Fruit fly (Drosophila melanogaster) whole organism, embryonic: ENCODE results near the gene CG31467.

Experiments used
- Bgb ChIP-seq: fragments of 200-800 bp; sonication (Bioruptor generic); IDR thresholded peaks from 2 replicates; pipeline ENCODE4 v1.3.6; 2022; ENCODE audit warnings: missing biosample characterization, missing genetic modification characterization; ENCODE audit not compliant: partially characterized antibody
- Blimp-1 ChIP-seq: fragments of 200-800 bp; sonication (Bioruptor generic); optimal IDR thresholded peaks from 3 replicates; lab custom pipeline; 2018; ENCODE audit warnings: missing biosample characterization, missing genetic modification characterization, mild to moderate bottlenecking, moderate library complexity, missing genetic modification reagents
- C15 ChIP-seq: fragments of 200-800 bp; sonication (Bioruptor generic); IDR thresholded peaks from 3 replicates; pipeline ENCODE4 v1.3.6; 2022; ENCODE audit warnings: missing biosample characterization, missing genetic modification characterization
- CG10267 ChIP-seq: fragments of 200-800 bp; sonication (Bioruptor generic); optimal IDR thresholded peaks from 2 replicates; lab custom pipeline; 2018; ENCODE audit warnings: missing biosample characterization, mild to moderate bottlenecking, missing genetic modification characterization, moderate library complexity
- CG11504 ChIP-seq: fragments of 200-800 bp; sonication (Bioruptor generic); optimal IDR thresholded peaks from 3 replicates; lab custom pipeline; 2019; ENCODE audit warnings: missing biosample characterization, mild to moderate bottlenecking, missing genetic modification characterization, moderate library complexity
- CG11695 ChIP-seq: fragments of 200-800 bp; sonication (Bioruptor generic); IDR thresholded peaks from 3 replicates; pipeline ENCODE4 v1.3.6; 2022; ENCODE audit warnings: missing biosample characterization, missing genetic modification characterization
- CG12071 ChIP-seq: fragments of 200-800 bp; sonication (Bioruptor generic); optimal IDR thresholded peaks from 3 replicates; lab custom pipeline; 2018; ENCODE audit warnings: missing biosample characterization, mild to moderate bottlenecking, missing genetic modification characterization
- CG12155 ChIP-seq: fragments of 200-800 bp; sonication (Bioruptor generic); optimal IDR thresholded peaks from 3 replicates; lab custom pipeline; 2016; ENCODE audit warnings: missing biosample characterization, missing genetic modification characterization
- CG12391 ChIP-seq: fragments of 200-800 bp; sonication (Bioruptor generic); optimal IDR thresholded peaks from 3 replicates; lab custom pipeline; 2018; ENCODE audit warnings: missing biosample characterization, mild to moderate bottlenecking, missing genetic modification characterization, moderate library complexity
- CG12659 ChIP-seq: fragments of 200-800 bp; sonication (Bioruptor generic); optimal IDR thresholded peaks from 3 replicates; lab custom pipeline; 2017; ENCODE audit warnings: mild to moderate bottlenecking, missing biosample characterization, missing genetic modification reagents, missing genetic modification characterization
- CG14710 ChIP-seq: fragments of 200-800 bp; sonication (Bioruptor generic); optimal IDR thresholded peaks from 3 replicates; lab custom pipeline; 2019; ENCODE audit warnings: missing biosample characterization, mild to moderate bottlenecking, missing genetic modification characterization, moderate library complexity
- CG15011 ChIP-seq: fragments of 200-800 bp; sonication (Bioruptor generic); optimal IDR thresholded peaks from 3 replicates; lab custom pipeline; 2018; ENCODE audit warnings: missing biosample characterization, mild to moderate bottlenecking, missing genetic modification characterization
- CG1529 ChIP-seq: fragments of 200-800 bp; sonication (Bioruptor generic); optimal IDR thresholded peaks from 3 replicates; lab custom pipeline; 2018; ENCODE audit warnings: missing biosample characterization, missing genetic modification characterization
- CG16779 ChIP-seq: fragments of 200-800 bp; sonication (Bioruptor generic); IDR thresholded peaks from 2 replicates; pipeline ENCODE4 v1.3.6; 2022; ENCODE audit warnings: missing biosample characterization, missing genetic modification characterization
- CG18476 ChIP-seq: fragments of 200-800 bp; sonication (Bioruptor generic); optimal IDR thresholded peaks from 2 replicates; lab custom pipeline; 2016; ENCODE audit warnings: missing biosample characterization, mild to moderate bottlenecking, missing genetic modification characterization
- CG18599 ChIP-seq: fragments of 200-800 bp; sonication (Bioruptor generic); optimal IDR thresholded peaks from 3 replicates; lab custom pipeline; 2017; ENCODE audit warnings: missing biosample characterization, missing genetic modification characterization, mild to moderate bottlenecking, moderate library complexity, missing genetic modification reagents
- CG2120 ChIP-seq: fragments of 200-800 bp; sonication (Bioruptor generic); optimal IDR thresholded peaks from 3 replicates; lab custom pipeline; 2016; ENCODE audit warnings: missing biosample characterization, missing genetic modification characterization
- CG2678 ChIP-seq: fragments of 200-800 bp; sonication (Bioruptor generic); optimal IDR thresholded peaks from 3 replicates; lab custom pipeline; 2019; ENCODE audit warnings: missing biosample characterization, mild to moderate bottlenecking, missing genetic modification characterization, moderate library complexity
- CG30403 ChIP-seq: fragments of 200-800 bp; sonication (Bioruptor generic); optimal IDR thresholded peaks from 3 replicates; lab custom pipeline; 2016; ENCODE audit warnings: missing biosample characterization, missing genetic modification characterization
- CG30431 ChIP-seq: fragments of 200-800 bp; sonication (Bioruptor generic); optimal IDR thresholded peaks from 2 replicates; lab custom pipeline; 2017; ENCODE audit warnings: missing biosample characterization, missing genetic modification characterization
- CG32532 ChIP-seq: fragments of 200-800 bp; sonication (Bioruptor generic); IDR thresholded peaks from 2 replicates; pipeline ENCODE4 v1.3.6; 2022; ENCODE audit warnings: missing biosample characterization, missing genetic modification characterization
- CG34224 ChIP-seq: fragments of 200-800 bp; sonication (Bioruptor generic); IDR thresholded peaks from 3 replicates; pipeline ENCODE4 v1.3.6; 2022; ENCODE audit warnings: missing biosample characterization, missing genetic modification characterization; ENCODE audit not compliant: partially characterized antibody
- CG4328 ChIP-seq: fragments of 200-800 bp; sonication (Bioruptor generic); optimal IDR thresholded peaks from 3 replicates; lab custom pipeline; 2017; ENCODE audit warnings: missing biosample characterization, missing genetic modification reagents, missing genetic modification characterization
- CG4360 ChIP-seq: fragments of 200-800 bp; sonication (Bioruptor generic); IDR thresholded peaks from 2 replicates; pipeline ENCODE4 v1.3.6; 2022; ENCODE audit warnings: missing biosample characterization, missing genetic modification characterization
- CG4424 ChIP-seq: fragments of 200-800 bp; sonication (Bioruptor generic); optimal IDR thresholded peaks from 3 replicates; lab custom pipeline; 2016; ENCODE audit warnings: missing biosample characterization, missing genetic modification characterization
- CG4707 ChIP-seq: fragments of 200-800 bp; sonication (Bioruptor generic); optimal IDR thresholded peaks from 2 replicates; lab custom pipeline; 2018; ENCODE audit warnings: missing biosample characterization, mild to moderate bottlenecking, missing genetic modification characterization, moderate library complexity
- CG6272 ChIP-seq: fragments of 200-800 bp; sonication (Bioruptor generic); IDR thresholded peaks from 2 replicates; pipeline ENCODE4 v1.3.6; 2022; ENCODE audit warnings: missing biosample characterization, missing genetic modification characterization
- CG7372 ChIP-seq: fragments of 200-800 bp; sonication (Bioruptor generic); IDR thresholded peaks from 2 replicates; pipeline ENCODE4 v1.3.6; 2022; ENCODE audit warnings: missing biosample characterization, missing genetic modification characterization
- CG7745 ChIP-seq: fragments of 200-800 bp; sonication (Bioruptor generic); optimal IDR thresholded peaks from 2 replicates; lab custom pipeline; 2018; ENCODE audit warnings: missing biosample characterization, mild to moderate bottlenecking, missing genetic modification characterization, moderate library complexity
- CG8765 ChIP-seq: fragments of 200-800 bp; sonication (Bioruptor generic); IDR thresholded peaks from 2 replicates; pipeline ENCODE4 v1.3.6; 2022; ENCODE audit warnings: missing biosample characterization, missing genetic modification characterization
- Camta ChIP-seq: fragments of 200-800 bp; sonication (Bioruptor generic); optimal IDR thresholded peaks from 2 replicates; lab custom pipeline; 2016; ENCODE audit warnings: missing biosample characterization, missing genetic modification characterization
- Dip2 ChIP-seq: fragments of 200-800 bp; sonication (Bioruptor generic); IDR thresholded peaks from 2 replicates; pipeline ENCODE4 v1.3.6; 2022; ENCODE audit warnings: missing biosample characterization, missing genetic modification characterization
- Dref ChIP-seq: fragments of 200-800 bp; sonication (Bioruptor generic); IDR thresholded peaks from 2 replicates; pipeline ENCODE4 v1.3.6; 2022; ENCODE audit warnings: missing biosample characterization, missing genetic modification characterization
- E2f1 ChIP-seq: fragments of 200-800 bp; sonication (Bioruptor generic); IDR thresholded peaks from 2 replicates; pipeline ENCODE4 v1.3.6; 2022; ENCODE audit warnings: missing biosample characterization, missing genetic modification characterization
- Hey ChIP-seq: fragments of 200-800 bp; sonication (Bioruptor generic); optimal IDR thresholded peaks from 3 replicates; lab custom pipeline; 2018; ENCODE audit warnings: missing biosample characterization, mild to moderate bottlenecking, missing genetic modification characterization
- Neu2 ChIP-seq: fragments of 200-800 bp; sonication (Bioruptor generic); optimal IDR thresholded peaks from 3 replicates; lab custom pipeline; 2016; ENCODE audit warnings: missing biosample characterization, missing genetic modification characterization, borderline replicate concordance
- Rfx ChIP-seq: fragments of 200-800 bp; sonication (Bioruptor generic); IDR thresholded peaks from 2 replicates; pipeline ENCODE4 v1.3.6; 2022; ENCODE audit warnings: missing biosample characterization, missing genetic modification characterization
- Trl ChIP-seq, 3 experiments: fragments of >200 bp in 2 of 3; fragments of 200-800 bp in 1 of 3; sonication (Bioruptor generic) in 1 of 3; optimal IDR thresholded peaks; 2 replicates in 1 of 3; 3 replicates in 2 of 3; lab custom pipeline; 2016 to 2017; ENCODE audit warnings: missing biosample characterization in 1 of 3, missing genetic modification characterization in 1 of 3
- Usf ChIP-seq: fragments of 200-800 bp; sonication (Bioruptor generic); optimal IDR thresholded peaks from 2 replicates; lab custom pipeline; 2017; ENCODE audit warnings: missing genotype, missing biosample characterization, missing genetic modification characterization
- btn ChIP-seq: fragments of 200-800 bp; sonication (Bioruptor generic); optimal IDR thresholded peaks from 2 replicates; lab custom pipeline; 2016; ENCODE audit warnings: missing biosample characterization, missing genetic modification characterization
- croc ChIP-seq: fragments of 200-800 bp; sonication (Bioruptor generic); conservative IDR thresholded peaks from 3 replicates; pipeline ENCODE4 v1.3.6; 2022; ENCODE audit warnings: missing biosample characterization, missing genetic modification characterization
- gcm2 ChIP-seq: fragments of 200-800 bp; sonication (Bioruptor generic); optimal IDR thresholded peaks from 2 replicates; lab custom pipeline; 2016; ENCODE audit warnings: missing biosample characterization, missing genetic modification characterization
- grn ChIP-seq: fragments of 200-800 bp; sonication (Bioruptor generic); optimal IDR thresholded peaks from 3 replicates; lab custom pipeline; 2017; ENCODE audit warnings: missing biosample characterization, missing genetic modification characterization
- ken ChIP-seq: fragments of 200-800 bp; sonication (Bioruptor generic); IDR thresholded peaks from 3 replicates; pipeline ENCODE4 v1.3.6; 2022; ENCODE audit warnings: missing biosample characterization, missing genetic modification characterization
- sens ChIP-seq: fragments of 200-800 bp; sonication (Bioruptor generic); peaks from one replicate; lab custom pipeline; 2016; ENCODE audit warnings: missing biosample characterization, missing genetic modification characterization
- sisA ChIP-seq: fragments of 200-800 bp; sonication (Bioruptor generic); IDR thresholded peaks from 2 replicates; pipeline ENCODE4 v1.3.6; 2022; ENCODE audit warnings: missing biosample characterization, missing genetic modification characterization
- sob ChIP-seq: fragments of 200-800 bp; sonication (Bioruptor generic); IDR thresholded peaks from 2 replicates; pipeline ENCODE4 v1.3.6; 2022; ENCODE audit warnings: missing biosample characterization, missing genetic modification characterization
- stwl ChIP-seq: fragments of 200-800 bp; sonication (Bioruptor generic); optimal IDR thresholded peaks from 3 replicates; lab custom pipeline; 2018; ENCODE audit warnings: missing biosample characterization, mild to moderate bottlenecking, missing genetic modification characterization, moderate library complexity
- tap ChIP-seq: fragments of 200-800 bp; optimal IDR thresholded peaks from 3 replicates; lab custom pipeline; 2019; ENCODE audit warnings: missing biosample characterization, mild to moderate bottlenecking, missing genetic modification characterization, moderate library complexity
- tx ChIP-seq: fragments of 200-800 bp; sonication (Bioruptor generic); optimal IDR thresholded peaks from 2 replicates; lab custom pipeline; 2016; ENCODE audit warnings: missing biosample characterization, missing genetic modification characterization
- yki ChIP-seq: fragments of >200 bp; optimal IDR thresholded peaks from 3 replicates; lab custom pipeline; 2018

Gene CG31467

DNA sequence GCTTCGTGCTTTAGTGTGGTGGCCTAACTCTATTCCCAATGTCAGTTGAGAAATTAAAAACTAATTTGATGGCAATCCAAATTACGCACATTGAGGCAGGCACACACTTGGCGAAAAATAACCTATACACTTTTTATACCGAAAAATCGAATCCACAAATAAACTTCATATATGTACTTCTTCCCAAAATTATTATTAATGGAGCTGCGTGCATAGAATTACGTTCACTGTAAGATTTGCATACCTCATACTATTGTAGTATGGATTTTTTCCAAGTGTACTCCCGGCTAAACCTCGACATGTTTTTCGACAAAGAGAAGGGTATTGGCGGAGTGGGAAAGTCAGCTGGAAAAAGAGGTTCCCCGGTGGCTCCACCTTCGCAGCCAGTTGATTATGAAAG is 22.4 kb downstream of the CG31467 start (continued):
- TF ChIP-seq E2f1 (GFP tag; lab: Robert Waterston, UW) (peak; percentile 54; the same call in 1 of the 2 replicates), CG7745 (no peak), CG2120 (GFP tag; lab: Kevin White, UChicago) (peak; percentile 44), CG14710 (tag; lab: Kevin White, UChicago) (peak; percentile 9), CG2678 (peak; percentile 79), CG18599 (GFP tag; lab: Kevin White, UChicago) (peak; percentile 60), tx (GFP tag; lab: Kevin White, UChicago) (peak; percentile 32), CG34224 (GFP tag; lab: Robert Waterston, UW) (no peak), Usf (no peak), Neu2 (GFP tag; lab: Kevin White, UChicago) (no peak), Camta (GFP tag; lab: Kevin White, UChicago) (peak; percentile 56), stwl (tag; lab: Kevin White, UChicago) (no peak), CG32532 (GFP tag; lab: Robert Waterston, UW) (peak; percentile 61), Dip2 (no peak), CG8765 (GFP tag; lab: Robert Waterston, UW) (no peak), CG10267 (peak; percentile 49), Bgb (GFP tag; lab: Robert Waterston, UW) (no peak), CG4360 (GFP tag; lab: Robert Waterston, UW) (peak; percentile 13; the same call in 1 of the 2 replicates), Trl (optimal IDR thresholded peaks at IDR 0.05; lab: Kevin White, UChicago) (no peak), Trl (GFP tag; optimal IDR thresholded peaks at IDR 0.05; lab: Kevin White, UChicago) (peak; percentile 61), yki (lab: Kevin White, UChicago) (no peak), Dref (GFP tag; lab: Robert Waterston, UW) (no peak), tap (peak; percentile 72), btn (peak; percentile 22), CG12155 (GFP tag; lab: Kevin White, UChicago) (peak; percentile 3), sisA (peak; percentile 78), sens (peak; percentile 94), CG15011 (GFP tag; lab: Kevin White, UChicago) (peak; percentile 41), ken (GFP tag; lab: Robert Waterston, UW) (peak; percentile 65), CG12071 (GFP tag; lab: Kevin White, UChicago) (peak; percentile 25), CG12659 (peak; percentile 20), Hey (tag; lab: Kevin White, UChicago) (no peak), CG7372 (GFP tag; lab: Robert Waterston, UW) (0 out of 2 replicates have a peak, but pooled peaks have one; percentile 34), C15 (GFP tag; lab: Robert Waterston, UW) (no peak), sob (GFP tag; lab: Robert Waterston, UW) (peak; percentile 54; the same call in 1 of the 2 replicates), CG4328 (no peak), CG30403 (GFP tag; lab: Kevin White, UChicago) (peak; percentile 68), CG18476 (GFP tag; lab: Kevin White, UChicago) (no peak), Blimp-1 (GFP tag; lab: Kevin White, UChicago) (peak; percentile 74), CG11504 (tag; lab: Kevin White, UChicago) (peak; percentile 89), CG16779 (GFP tag; lab: Robert Waterston, UW) (no peak), Rfx (GFP tag; lab: Robert Waterston, UW) (peak; percentile 56), croc (peak; percentile 28; the same call in 1 of the 3 replicates), CG1529 (GFP tag; lab: Kevin White, UChicago) (peak; percentile 22), CG11695 (GFP tag; lab: Robert Waterston, UW) (peak; percentile 60; the same call in 1 of the 3 replicates), CG4424 (peak; percentile 65), CG12391 (tag; lab: Kevin White, UChicago) (peak; percentile 64), CG4707 (peak; percentile 17), CG6272 (GFP tag; lab: Robert Waterston, UW) (peak; percentile 50), CG30431 (GFP tag; lab: Kevin White, UChicago) (no peak), grn (no peak), gcm2 (GFP tag; lab: Kevin White, UChicago) (no peak)
